Worm (Caenorhabditis elegans): ENCODE results near the gene irld-15.
"Not testable (repeated sequence)": the region's sequence is repeated elsewhere in the genome, so short reads cannot be mapped to it uniquely, and the experiment has no call there.

irld-15 gene

DNA sequence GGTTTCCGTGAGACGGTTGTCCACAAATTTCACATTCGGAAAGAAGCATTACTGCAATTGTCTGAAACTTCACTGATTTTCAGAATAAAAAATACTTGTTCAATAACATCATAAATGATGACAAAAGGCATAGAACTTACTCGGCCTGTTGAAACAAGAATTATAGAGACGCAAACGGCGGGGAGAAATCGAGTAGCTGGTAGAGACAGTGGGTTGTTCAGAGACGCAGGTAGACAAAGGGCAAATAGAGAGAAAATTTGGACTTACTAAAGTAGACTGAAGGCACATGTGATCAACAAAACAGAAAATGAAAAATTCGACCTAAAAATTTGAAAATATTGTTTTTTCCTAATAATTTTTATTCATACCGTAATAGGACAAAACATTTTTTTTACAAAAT is 43.9 kb downstream of the irld-15 start, which contains the start of gene nhr-182:
TSS of gene nhr-182 (minus strand) at position 178 of the 400 bp plus-strand sequence.
- no peak for TF ChIP-seq mbf-1 (tag; optimal IDR thresholded peaks at IDR 0.05)
- no peak for TF ChIP-seq R02D3.7 (tag; optimal IDR thresholded peaks at IDR 0.05)
- peak; percentile 86 for TF ChIP-seq skn-1 (tag; optimal IDR thresholded peaks at IDR 0.05)
- TF ChIP-seq F13H6.1 (tag; optimal IDR thresholded peaks at IDR 0.05), result peak; percentile 6
- peak in 1 of 2 experiments; percentile 28 for TF ChIP-seq lsy-2 (tag; optimal IDR thresholded peaks at IDR 0.05)
- no peak for TF ChIP-seq nhr-25 (tag; optimal IDR thresholded peaks at IDR 0.05)
- peak; percentile 19 for TF ChIP-seq sma-9 (GFP tag; optimal IDR thresholded peaks at IDR 0.05)
- no peak for TF ChIP-seq sma-9 (tag; optimal IDR thresholded peaks at IDR 0.05)
- TF ChIP-seq mdl-1 (tag; optimal IDR thresholded peaks at IDR 0.05), result no peak
- TF ChIP-seq C34F6.9 (tag; optimal IDR thresholded peaks at IDR 0.05), result peak; percentile 27
- TF ChIP-seq fos-1 (tag; optimal IDR thresholded peaks at IDR 0.05), result peak; percentile 18
- peak; percentile 28 for TF ChIP-seq nhr-129 (tag; optimal IDR thresholded peaks at IDR 0.05)
- TF ChIP-seq crh-2 (tag; optimal IDR thresholded peaks at IDR 0.05), result peak; percentile 49
- TF ChIP-seq lin-39 (tag; optimal IDR thresholded peaks at IDR 0.05), result no peak

ce11 chrV:2255191-2255590 is 48.5 kb downstream of the irld-15 start, which contains the start of gene F41B5.1:
F41B5.1 (plus strand) TSS chrV:2255533.
- TF ChIP-seq ztf-11 (tag; optimal IDR thresholded peaks at IDR 0.05); elt-3 (tag; optimal IDR thresholded peaks at IDR 0.05); lin-13 (GFP tag; optimal IDR thresholded peaks at IDR 0.05): not testable (repeated sequence)

ce11 chrV:2254553-2255124 is 49.0 kb downstream of the irld-15 start, which contains the start of gene str-253:
str-253 (minus strand) TSS chrV:2254603.
- TF ChIP-seq C34F6.9 (tag; optimal IDR thresholded peaks at IDR 0.05) (no peak), R02D3.7 (tag; optimal IDR thresholded peaks at IDR 0.05) (no peak), fos-1 (tag; optimal IDR thresholded peaks at IDR 0.05) (no peak), nhr-77 (tag; optimal IDR thresholded peaks at IDR 0.05) (no peak), unc-55 (GFP tag; optimal IDR thresholded peaks at IDR 0.05) (no peak), lin-13 (GFP tag; optimal IDR thresholded peaks at IDR 0.05) (no peak), nhr-237 (tag; optimal IDR thresholded peaks at IDR 0.05) (no peak), unc-62 (GFP tag; optimal IDR thresholded peaks at IDR 0.05) (no peak), ceh-16 (tag; optimal IDR thresholded peaks at IDR 0.05) (no peak), lsy-2 (tag; optimal IDR thresholded peaks at IDR 0.05) (no peak), ceh-82 (tag; optimal IDR thresholded peaks at IDR 0.05) (no peak)

ce11 chrV:2251774-2252173 is 51.9 kb downstream of the irld-15 start:
- TF ChIP-seq ztf-11 (tag; optimal IDR thresholded peaks at IDR 0.05) (no peak), fos-1 (tag; optimal IDR thresholded peaks at IDR 0.05) (peak; percentile 11)
